Worm (Caenorhabditis elegans): ENCODE measurements around the gene lin-32.

- no peak for TF ChIP-seq elt-3 (tag; optimal IDR thresholded peaks at IDR 0.05)
- TF ChIP-seq ZK546.5 (tag; optimal IDR thresholded peaks at IDR 0.05), result no peak
- no peak for TF ChIP-seq sma-9 (GFP tag; optimal IDR thresholded peaks at IDR 0.05)
- TF ChIP-seq sma-9 (tag; optimal IDR thresholded peaks at IDR 0.05), result no peak
Measured at ce11 chrX:2241147-2241798, 11.4 kb upstream of the lin-32 start.

All from whole organism, L2 larva.